Fruit fly (Drosophila melanogaster): ENCODE data around the gene Cyp304a1.

The Cyp304a1 gene

dm6 chr3R:12995522-12995921 lies 31.9 kb downstream of the Cyp304a1 start, which contains the start of gene CG7488:
CG7488 (plus strand) TSS chr3R:12995620.
- peak; percentile 85 for TF ChIP-seq tna (GFP tag; IDR thresholded peaks at IDR 0.05; ENCODE audit: partially characterized antibody)
- TF ChIP-seq MBD-R2 (GFP tag; IDR thresholded peaks at IDR 0.05): peak; percentile 62
- TF ChIP-seq Bgb (GFP tag; IDR thresholded peaks at IDR 0.05; ENCODE audit: partially characterized antibody): peak; percentile 85
- TF ChIP-seq CG12236 (GFP tag; optimal IDR thresholded peaks at IDR 0.05): no peak
- TF ChIP-seq bbx (GFP tag; IDR thresholded peaks at IDR 0.05; ENCODE audit: partially characterized antibody): peak; percentile 87
- TF ChIP-seq HLH4C (GFP tag; IDR thresholded peaks at IDR 0.05; ENCODE audit: partially characterized antibody): peak; percentile 89
- TF ChIP-seq Opbp (GFP tag; IDR thresholded peaks at IDR 0.05; ENCODE audit: partially characterized antibody): peak; percentile 78; the same call in 2 of the 3 replicates
- peak; percentile 70 for TF ChIP-seq CG16813 (GFP tag; IDR thresholded peaks at IDR 0.05; ENCODE audit: partially characterized antibody)
- TF ChIP-seq unc-4 (GFP tag; IDR thresholded peaks at IDR 0.05; ENCODE audit: partially characterized antibody): peak; percentile 86
- peak; percentile 25 for TF ChIP-seq CG9437 (GFP tag; optimal IDR thresholded peaks at IDR 0.05)
- TF ChIP-seq NFAT (GFP tag; IDR thresholded peaks at IDR 0.05): no peak
- no peak for TF ChIP-seq CG8089 (GFP tag; optimal IDR thresholded peaks at IDR 0.05)
- peak; percentile 72; the same call in 1 of the 2 replicates for TF ChIP-seq amos (GFP tag; IDR thresholded peaks at IDR 0.05; ENCODE audit: partially characterized antibody)
- peak; percentile 71 for TF ChIP-seq BEAF-32 (GFP tag; optimal IDR thresholded peaks at IDR 0.05)
- TF ChIP-seq CG18599 (GFP tag; optimal IDR thresholded peaks at IDR 0.05): no peak
- peak; percentile 89 for TF ChIP-seq CG6791 (GFP tag; IDR thresholded peaks at IDR 0.05; ENCODE audit: partially characterized antibody)
- peak; percentile 57 for TF ChIP-seq Med (GFP tag)
- TF ChIP-seq MESR4 (GFP tag; optimal IDR thresholded peaks at IDR 0.05): peak; percentile 68
- TF ChIP-seq CG2129 (GFP tag; IDR thresholded peaks at IDR 0.05; ENCODE audit: partially characterized antibody): peak; percentile 66
- peak; percentile 92 for TF ChIP-seq Dll (GFP tag; IDR thresholded peaks at IDR 0.05; ENCODE audit: partially characterized antibody)
- 0 out of 4 replicates have a peak, but pooled peaks have one; percentile 36 for TF ChIP-seq chinmo (GFP tag; IDR thresholded peaks at IDR 0.05; ENCODE audit: partially characterized antibody)
- TF ChIP-seq vnd (GFP tag; IDR thresholded peaks at IDR 0.05; ENCODE audit: partially characterized antibody): peak; percentile 71
- peak; percentile 54 for TF ChIP-seq YL-1 (GFP tag; optimal IDR thresholded peaks at IDR 0.05)
- peak; percentile 48 for TF ChIP-seq pzg (GFP tag; optimal IDR thresholded peaks at IDR 0.05)
- peak; percentile 26 for TF ChIP-seq CG14710 (tag; optimal IDR thresholded peaks at IDR 0.05)
- TF ChIP-seq CG5953 (GFP tag; IDR thresholded peaks at IDR 0.05): no peak
- peak; percentile 75; the same call in 1 of the 3 replicates for TF ChIP-seq hb (GFP tag; IDR thresholded peaks at IDR 0.05; ENCODE audit: partially characterized antibody)
- no peak for TF ChIP-seq Meics (GFP tag; optimal IDR thresholded peaks at IDR 0.05)
- TF ChIP-seq zen (tag; optimal IDR thresholded peaks at IDR 0.05): peak; percentile 27
- no peak for TF ChIP-seq gcm (GFP tag; optimal IDR thresholded peaks at IDR 0.05)
- TF ChIP-seq CG4617 (GFP tag; optimal IDR thresholded peaks at IDR 0.05; ENCODE audit: borderline replicate concordance): peak; percentile 30
- TF ChIP-seq lilli (GFP tag; optimal IDR thresholded peaks at IDR 0.05): no peak
- TF ChIP-seq hbn (GFP tag; IDR thresholded peaks at IDR 0.05; ENCODE audit: partially characterized antibody): peak; percentile 84
- peak; percentile 38; the same call in 1 of the 2 replicates for TF ChIP-seq inv (GFP tag; IDR thresholded peaks at IDR 0.05; ENCODE audit: partially characterized antibody)
- peak; percentile 59 for TF ChIP-seq trem (tag; optimal IDR thresholded peaks at IDR 0.05)
- TF ChIP-seq stwl (tag; optimal IDR thresholded peaks at IDR 0.05): peak; percentile 26
- peak; percentile 77 for TF ChIP-seq CG14860 (GFP tag; IDR thresholded peaks at IDR 0.05; ENCODE audit: partially characterized antibody)
- TF ChIP-seq dm (GFP tag; optimal IDR thresholded peaks at IDR 0.05): no peak
- TF ChIP-seq knrl (GFP tag; IDR thresholded peaks at IDR 0.05; ENCODE audit: partially characterized antibody): peak; percentile 60; the same call in 2 of the 3 replicates
- TF ChIP-seq CG17186 (GFP tag; optimal IDR thresholded peaks at IDR 0.05): peak; percentile 50
- peak; percentile 61; the same call in 1 of the 2 replicates for TF ChIP-seq ato (GFP tag; IDR thresholded peaks at IDR 0.05; ENCODE audit: partially characterized antibody)
- peak; percentile 97 for TF ChIP-seq CG34224 (GFP tag; IDR thresholded peaks at IDR 0.05; ENCODE audit: partially characterized antibody)
- no peak for TF ChIP-seq CG14667 (GFP tag; IDR thresholded peaks at IDR 0.05)
- peak; percentile 90 for TF ChIP-seq CG8388 (GFP tag; optimal IDR thresholded peaks at IDR 0.05)
- peak; percentile 92 for TF ChIP-seq sna (GFP tag; IDR thresholded peaks at IDR 0.05; ENCODE audit: partially characterized antibody)
- TF ChIP-seq CG7963 (GFP tag; IDR thresholded peaks at IDR 0.05; ENCODE audit: partially characterized antibody): peak; percentile 70; the same call in 2 of the 3 replicates
